Worm (Caenorhabditis elegans): Measurements from ENCODE around the gene flor-1.
"Not testable (repeated sequence)": the region's sequence is repeated elsewhere in the genome, so short reads cannot be mapped to it uniquely, and the experiment has no call there.

Gene flor-1

DNA sequence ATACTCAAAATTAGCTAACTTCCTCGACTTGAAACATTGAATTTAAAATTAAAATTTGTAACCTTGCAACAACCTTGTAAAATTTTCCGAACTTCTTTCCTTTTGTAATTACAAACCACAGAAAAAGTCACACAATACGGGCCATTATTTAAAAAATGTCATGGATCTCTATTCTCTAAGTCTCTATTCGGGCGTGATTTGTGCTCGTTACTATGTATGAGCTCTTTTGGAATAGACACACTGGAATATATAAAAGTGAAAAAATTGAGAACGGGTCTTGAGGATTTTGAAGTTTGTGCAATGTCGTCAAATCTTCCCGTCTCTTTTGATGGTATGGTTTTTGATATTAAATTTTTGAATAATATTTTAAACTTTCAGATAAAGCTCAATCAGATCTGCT is 8.5 kb upstream of the flor-1 start, which contains the start of gene srr-7:
Gene srr-7, plus strand, starts transcription at position 301 of the 400 bp plus-strand sequence.
- TF ChIP-seq dox-1 (GFP tag; IDR thresholded peaks at IDR 0.05) (no peak), gei-17 (GFP tag; optimal IDR thresholded peaks at IDR 0.05) (no peak), madf-6 (GFP tag; IDR thresholded peaks at IDR 0.05) (no peak), K11D2.4 (GFP tag; IDR thresholded peaks at IDR 0.05) (no peak)

ce11 chrV:15127413-15127812 is 8.0 kb upstream of the flor-1 start, which contains the start of gene srj-27:
Gene srj-27, minus strand, starts transcription at chrV:15127513.
- TF ChIP-seq him-1 (tag; optimal IDR thresholded peaks at IDR 0.05) (no peak), Y79H2A.3 (GFP tag; conservative IDR thresholded peaks at IDR 0.05) (no peak), K12H6.12 (tag; optimal IDR thresholded peaks at IDR 0.05) (no peak), sdz-38 (tag; optimal IDR thresholded peaks at IDR 0.05) (no peak), somi-1 (GFP tag; optimal IDR thresholded peaks at IDR 0.05) (no peak), hsf-1 (GFP tag; IDR thresholded peaks at IDR 0.05) (no peak), zfh-2 (GFP tag; conservative IDR thresholded peaks at IDR 0.05) (no peak), nhr-90 (tag; optimal IDR thresholded peaks at IDR 0.05) (no peak), cebp-2 (GFP tag; IDR thresholded peaks at IDR 0.05) (no peak)

DNA sequence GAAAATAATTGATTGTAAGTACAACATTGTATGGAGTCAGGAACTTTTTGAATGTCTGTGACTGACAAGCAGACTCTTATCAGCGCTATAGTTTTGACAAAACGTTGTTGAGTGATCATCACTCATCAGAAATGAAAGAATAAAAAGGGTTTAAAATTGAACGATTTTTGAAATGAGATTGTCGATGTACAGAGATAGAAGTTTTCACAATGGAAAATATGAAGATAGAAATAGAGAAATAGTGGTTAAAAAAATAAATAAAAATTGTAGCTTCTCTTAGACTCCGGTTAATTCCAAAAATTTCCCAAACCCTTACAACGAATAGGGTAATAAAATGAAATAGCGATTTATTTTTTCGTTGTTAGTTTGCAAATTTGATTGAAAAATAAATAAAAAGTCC is 5.7 kb upstream of the flor-1 start, which contains the start of gene ugt-30:
Gene ugt-30, minus strand, starts transcription at position 101 of the 400 bp plus-strand sequence.
- TF ChIP-seq xnd-1 (tag; optimal IDR thresholded peaks at IDR 0.05); madf-6 (GFP tag; IDR thresholded peaks at IDR 0.05); athp-1 (tag; optimal IDR thresholded peaks at IDR 0.05): not testable (repeated sequence)

- not testable (repeated sequence) for TF ChIP-seq T26A5.8 (tag; optimal IDR thresholded peaks at IDR 0.05); lir-1 (GFP tag; conservative IDR thresholded peaks at IDR 0.05); hmg-1.2 (GFP tag; IDR thresholded peaks at IDR 0.05)
Measured at ce11 chrV:15115968-15116367, 3.4 kb downstream of the flor-1 start, which contains the start of gene T01G5.8. Gene T01G5.8, plus strand, starts transcription at chrV:15116268.

DNA sequence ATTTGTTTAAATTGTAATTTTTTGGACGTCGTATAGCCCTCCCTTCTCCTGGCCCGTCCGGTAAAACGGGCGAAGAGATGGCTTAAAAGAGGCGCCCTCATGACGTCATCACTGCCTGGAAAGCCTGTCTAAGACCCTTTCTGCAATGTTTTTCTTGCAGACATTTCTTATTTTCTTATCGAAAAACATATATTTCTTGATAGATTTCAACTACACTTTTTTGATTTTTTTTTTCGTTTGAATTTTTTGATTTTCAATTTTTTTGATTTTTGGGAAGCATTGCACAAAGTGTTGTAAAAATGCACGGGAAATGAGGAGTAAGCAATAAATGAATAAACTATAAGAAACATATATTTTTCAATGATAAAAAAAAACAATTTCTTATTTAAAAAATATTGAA is 5.4 kb downstream of the flor-1 start, which contains the start of gene T01G5.6:
Gene T01G5.6, minus strand, starts transcription at position 101 of the 400 bp plus-strand sequence.
- no peak for TF ChIP-seq sea-2 (GFP tag; IDR thresholded peaks at IDR 0.05)
- no peak for TF ChIP-seq ets-4 (GFP tag; optimal IDR thresholded peaks at IDR 0.05)
- TF ChIP-seq die-1 (tag; optimal IDR thresholded peaks at IDR 0.05), result no peak
- no peak for TF ChIP-seq snpc-1.3 (tag; optimal IDR thresholded peaks at IDR 0.05; ENCODE audit: insufficient read depth)
- no peak for TF ChIP-seq C17E4.6 (GFP tag; IDR thresholded peaks at IDR 0.05)
- no peak for TF ChIP-seq attf-5 (GFP tag; optimal IDR thresholded peaks at IDR 0.05)
- no peak for TF ChIP-seq F52B5.7 (tag; optimal IDR thresholded peaks at IDR 0.05)
- no peak for TF ChIP-seq Y79H2A.3 (GFP tag; conservative IDR thresholded peaks at IDR 0.05)
- no peak for TF ChIP-seq ceh-91 (GFP tag; IDR thresholded peaks at IDR 0.05)
- TF ChIP-seq mes-4 (tag; optimal IDR thresholded peaks at IDR 0.05), result no peak
- TF ChIP-seq mxl-1 (tag; optimal IDR thresholded peaks at IDR 0.05), result no peak
- no peak for TF ChIP-seq tbx-9 (tag; optimal IDR thresholded peaks at IDR 0.05; ENCODE audit: borderline replicate concordance)
- TF ChIP-seq tbp1 (GFP tag; optimal IDR thresholded peaks at IDR 0.05), result no peak
- no peak for TF ChIP-seq K11D2.4 (GFP tag; IDR thresholded peaks at IDR 0.05)
- no peak for TF ChIP-seq ztf-6 (GFP tag; IDR thresholded peaks at IDR 0.05)

- TF ChIP-seq chd-7 (tag; optimal IDR thresholded peaks at IDR 0.05) (no peak), tlf-1 (GFP tag; optimal IDR thresholded peaks at IDR 0.05) (no peak), ceh-100 (GFP tag; IDR thresholded peaks at IDR 0.05) (no peak), zfh-2 (GFP tag; conservative IDR thresholded peaks at IDR 0.05) (no peak), aptf-2 (GFP tag; conservative IDR thresholded peaks at IDR 0.05) (no peak)
Measured at ce11 chrV:15111660-15112059, 7.8 kb downstream of the flor-1 start, which contains the start of gene T01G5.7. Gene T01G5.7, plus strand, starts transcription at chrV:15111960.
